Worm (Caenorhabditis elegans) whole organism, L3 larva: ENCODE measurements around the gene C02F5.2.

Experiments
- R02D3.7 ChIP-seq: fragments of 150-350 bp; optimal IDR thresholded peaks from 2 replicates; lab custom pipeline; 2014; ENCODE audit warnings: missing biosample characterization, missing genetic modification characterization
- ZK546.5 ChIP-seq: sonication (generic microtip); optimal IDR thresholded peaks from 2 replicates; lab custom pipeline; 2017; ENCODE audit warnings: missing biosample characterization, missing genetic modification characterization
- aly-2 ChIP-seq: fragments of 150-350 bp; optimal IDR thresholded peaks from 2 replicates; lab custom pipeline; 2014; ENCODE audit warnings: missing biosample characterization, missing genetic modification characterization
- ama-1 ChIP-seq: fragments of 150-350 bp; optimal IDR thresholded peaks from 2 replicates; lab custom pipeline; 2018
- ceh-16 ChIP-seq: sonication (generic microtip); optimal IDR thresholded peaks from 2 replicates; lab custom pipeline; 2017; ENCODE audit warnings: missing biosample characterization, missing genetic modification characterization
- ceh-28 ChIP-seq: fragments of 150-350 bp; optimal IDR thresholded peaks from 2 replicates; lab custom pipeline; 2014; ENCODE audit warnings: missing biosample characterization, missing genetic modification reagents, missing genetic modification characterization
- ceh-82 ChIP-seq: fragments of 150-350 bp; optimal IDR thresholded peaks from 2 replicates; lab custom pipeline; 2014; ENCODE audit warnings: missing biosample characterization, missing genetic modification characterization
- ceh-9 ChIP-seq: sonication (generic microtip); optimal IDR thresholded peaks from 2 replicates; lab custom pipeline; 2018; ENCODE audit warnings: missing biosample characterization, missing genetic modification characterization
- daf-12 ChIP-seq: fragments of 150-350 bp; optimal IDR thresholded peaks from 2 replicates; lab custom pipeline; 2014; ENCODE audit warnings: missing biosample characterization, missing genetic modification reagents, missing genetic modification characterization
- egl-27 ChIP-seq: sonication (generic microtip); optimal IDR thresholded peaks from 4 replicates; lab custom pipeline; 2017; ENCODE audit warnings: missing biosample characterization, missing genetic modification reagents, missing genetic modification characterization
- egl-5 ChIP-seq: fragments of 150-350 bp; optimal IDR thresholded peaks from 2 replicates; lab custom pipeline; 2017; ENCODE audit warnings: missing biosample characterization, missing genetic modification reagents, missing genetic modification characterization, inconsistent platforms
- elt-1 ChIP-seq: fragments of 150-350 bp; optimal IDR thresholded peaks from 2 replicates; lab custom pipeline; 2014; ENCODE audit warnings: missing biosample characterization, missing genetic modification characterization
- elt-2 ChIP-seq: sonication (generic microtip); optimal IDR thresholded peaks from 2 replicates; lab custom pipeline; 2016; ENCODE audit warnings: missing genetic modification reagents, mild to moderate bottlenecking, missing genetic modification characterization, missing compliant biosample characterization
- elt-3 ChIP-seq, 3 experiments: fragments of 150-350 bp in 1 of 3; sonication (generic microtip) in 2 of 3; optimal IDR thresholded peaks; 2 replicates in 2 of 3; 4 replicates in 1 of 3; lab custom pipeline; 2014 to 2017; ENCODE audit warnings: missing biosample characterization in 3 of 3, missing genetic modification characterization in 3 of 3
- eor-1 ChIP-seq, 2 experiments: fragments of 150-350 bp; optimal IDR thresholded peaks; 2 replicates each; lab custom pipeline; 2014 to 2018; ENCODE audit warnings: missing biosample characterization in 2 of 2, missing genetic modification characterization in 2 of 2
- fkh-10 ChIP-seq: sonication (generic microtip); optimal IDR thresholded peaks from 2 replicates; lab custom pipeline; 2017; ENCODE audit warnings: missing biosample characterization, missing genetic modification reagents, missing genetic modification characterization
- fkh-2 ChIP-seq: fragments of 150-350 bp; optimal IDR thresholded peaks from 2 replicates; lab custom pipeline; 2014; ENCODE audit warnings: missing biosample characterization, missing genetic modification reagents, missing genetic modification characterization
- fos-1 ChIP-seq: fragments of 150-350 bp; optimal IDR thresholded peaks from 2 replicates; lab custom pipeline; 2014; ENCODE audit warnings: missing biosample characterization, missing genetic modification characterization
- hmg-11 ChIP-seq: sonication (generic microtip); optimal IDR thresholded peaks from 2 replicates; lab custom pipeline; 2016; ENCODE audit warnings: missing genetic modification characterization, missing compliant biosample characterization
- jun-1 ChIP-seq: fragments of 150-350 bp; optimal IDR thresholded peaks from 2 replicates; lab custom pipeline; 2014; ENCODE audit warnings: missing biosample characterization, missing genetic modification reagents, missing genetic modification characterization
- lin-15B ChIP-seq: fragments of 150-350 bp; optimal IDR thresholded peaks from 2 replicates; lab custom pipeline; 2014; ENCODE audit warnings: missing biosample characterization, missing genetic modification characterization
- lin-39 ChIP-seq: fragments of 150-350 bp; optimal IDR thresholded peaks from 2 replicates; lab custom pipeline; 2018; ENCODE audit warnings: missing biosample characterization, missing genetic modification reagents, missing genetic modification characterization
- lsy-12 ChIP-seq: sonication (generic microtip); optimal IDR thresholded peaks from 2 replicates; lab custom pipeline; 2016; ENCODE audit warnings: mild to moderate bottlenecking, missing genetic modification characterization, missing compliant biosample characterization
- mdl-1 ChIP-seq: fragments of 150-350 bp; optimal IDR thresholded peaks from 2 replicates; lab custom pipeline; 2014; ENCODE audit warnings: missing biosample characterization, missing genetic modification characterization
- mml-1 ChIP-seq: fragments of 150-350 bp; sonication (generic microtip); optimal IDR thresholded peaks from 3 replicates; lab custom pipeline; 2014; ENCODE audit warnings: missing biosample characterization, missing genetic modification characterization
- nfya-1 ChIP-seq: sonication (generic microtip); optimal IDR thresholded peaks from 2 replicates; lab custom pipeline; 2017; ENCODE audit warnings: missing genetic modification characterization, mild to moderate bottlenecking, missing compliant biosample characterization, antibody characterized with exemption, moderate library complexity; ENCODE audit not compliant: insufficient read depth
- nhr-11 ChIP-seq: fragments of 150-350 bp; optimal IDR thresholded peaks from 2 replicates; lab custom pipeline; 2014; ENCODE audit warnings: missing biosample characterization, missing genetic modification characterization
- nhr-12 ChIP-seq: fragments of 150-350 bp; optimal IDR thresholded peaks from 2 replicates; lab custom pipeline; 2014; ENCODE audit warnings: missing biosample characterization, missing genetic modification characterization
- nhr-23 ChIP-seq: fragments of 150-350 bp; optimal IDR thresholded peaks from 2 replicates; lab custom pipeline; 2014; ENCODE audit warnings: missing biosample characterization, missing genetic modification reagents, missing genetic modification characterization
- nhr-237 ChIP-seq: fragments of 150-350 bp; optimal IDR thresholded peaks from 2 replicates; lab custom pipeline; 2014; ENCODE audit warnings: missing biosample characterization, missing genetic modification characterization
- nhr-25 ChIP-seq: sonication (generic microtip); optimal IDR thresholded peaks from 2 replicates; lab custom pipeline; 2017; ENCODE audit warnings: missing biosample characterization, missing genetic modification characterization
- nhr-28 ChIP-seq: fragments of 150-350 bp; optimal IDR thresholded peaks from 2 replicates; lab custom pipeline; 2014; ENCODE audit warnings: missing biosample characterization, missing genetic modification characterization
- nhr-43 ChIP-seq: sonication (generic microtip); optimal IDR thresholded peaks from 2 replicates; lab custom pipeline; 2016; ENCODE audit warnings: mild to moderate bottlenecking, missing genetic modification characterization, missing compliant biosample characterization; ENCODE audit not compliant: poor library complexity, severe bottlenecking
- nhr-67 ChIP-seq: fragments of 150-350 bp; optimal IDR thresholded peaks from 2 replicates; lab custom pipeline; 2014; ENCODE audit warnings: missing biosample characterization, missing genetic modification characterization
- nhr-76 ChIP-seq: fragments of 150-350 bp; sonication (generic microtip); optimal IDR thresholded peaks from 5 replicates; lab custom pipeline; 2014; ENCODE audit warnings: missing biosample characterization, missing genetic modification characterization
- nhr-77 ChIP-seq: fragments of 150-350 bp; optimal IDR thresholded peaks from 2 replicates; lab custom pipeline; 2014; ENCODE audit warnings: missing biosample characterization, missing genetic modification characterization
- pha-4 ChIP-seq: fragments of 150-350 bp; optimal IDR thresholded peaks from 2 replicates; lab custom pipeline; 2014; ENCODE audit warnings: missing biosample characterization, missing genetic modification reagents, missing genetic modification characterization
- pqm-1 ChIP-seq: fragments of 150-350 bp; optimal IDR thresholded peaks from 2 replicates; lab custom pipeline; 2017; ENCODE audit warnings: missing biosample characterization, missing genetic modification characterization, inconsistent platforms
- sea-2 ChIP-seq: fragments of 150-350 bp; sonication (generic microtip); optimal IDR thresholded peaks from 4 replicates; lab custom pipeline; 2014; ENCODE audit warnings: missing biosample characterization, missing genetic modification reagents, missing genetic modification characterization
- skn-1 ChIP-seq: fragments of 150-350 bp; optimal IDR thresholded peaks from 2 replicates; lab custom pipeline; 2014; ENCODE audit warnings: missing biosample characterization, missing genetic modification characterization
- snpc-4 ChIP-seq: fragments of 150-350 bp; optimal IDR thresholded peaks from 2 replicates; lab custom pipeline; 2014; ENCODE audit warnings: missing biosample characterization, missing genetic modification characterization
- tbx-2 ChIP-seq: sonication (generic microtip); optimal IDR thresholded peaks from 2 replicates; lab custom pipeline; 2016; ENCODE audit warnings: mild to moderate bottlenecking, missing genetic modification characterization, missing compliant biosample characterization
- unc-39 ChIP-seq: sonication (generic microtip); optimal IDR thresholded peaks from 4 replicates; lab custom pipeline; 2017; ENCODE audit warnings: missing biosample characterization, missing genetic modification characterization
- unc-62 ChIP-seq: fragments of 150-350 bp; sonication (generic microtip); optimal IDR thresholded peaks from 4 replicates; lab custom pipeline; 2014; ENCODE audit warnings: missing biosample characterization, missing genetic modification reagents, missing genetic modification characterization
- zag-1 ChIP-seq: fragments of 150-350 bp; optimal IDR thresholded peaks from 2 replicates; lab custom pipeline; 2014; ENCODE audit warnings: missing biosample characterization, missing genetic modification characterization
- ztf-11 ChIP-seq: fragments of 150-350 bp; optimal IDR thresholded peaks from 2 replicates; lab custom pipeline; 2014; ENCODE audit warnings: missing biosample characterization, missing genetic modification characterization
- ztf-4 ChIP-seq: fragments of 150-350 bp; optimal IDR thresholded peaks from 2 replicates; lab custom pipeline; 2014; ENCODE audit warnings: missing biosample characterization, missing genetic modification characterization

The C02F5.2 gene

ce11 chrIII:8227511-8227910 lies 21.9 kb upstream of the C02F5.2 start, which contains the start of gene fbxl-1:
Gene fbxl-1 (plus strand): TSS chrIII:8227830.
- TF ChIP-seq ceh-16 (tag; lab: Kevin White, UChicago) (no peak), lsy-12 (peak; percentile 74), aly-2 (tag; lab: Kevin White, UChicago) (no peak), elt-3 (tag; optimal IDR thresholded peaks at IDR 0.05; lab: Kevin White, UChicago) (no peak), ZK546.5 (no peak), pqm-1 (tag; lab: Kevin White, UChicago) (peak; percentile 55), elt-1 (peak; percentile 36), unc-39 (no peak), nhr-23 (peak; percentile 52), nhr-28 (no peak), nhr-25 (tag; lab: Kevin White, UChicago) (peak; percentile 26), lin-39 (tag; lab: Kevin White, UChicago) (peak; percentile 64), lin-15B (tag; lab: Kevin White, UChicago) (peak; percentile 73), mdl-1 (tag; lab: Kevin White, UChicago) (peak; percentile 59), sea-2 (GFP tag; lab: Kevin White, UChicago) (no peak), nhr-237 (tag; lab: Kevin White, UChicago) (no peak), pha-4 (peak; percentile 87), nhr-77 (tag; lab: Kevin White, UChicago) (no peak), R02D3.7 (tag; lab: Kevin White, UChicago) (peak; percentile 33), tbx-2 (peak; percentile 20), hmg-11 (tag; lab: Kevin White, UChicago) (peak; percentile 94), jun-1 (tag; lab: Kevin White, UChicago) (peak; percentile 93), fkh-2 (no peak), fkh-10 (GFP tag; lab: Kevin White, UChicago) (peak; percentile 47), egl-27 (tag; lab: Kevin White, UChicago) (no peak), zag-1 (tag; lab: Kevin White, UChicago) (no peak), nhr-67 (no peak), snpc-4 (tag; lab: Kevin White, UChicago) (peak; percentile 64), nhr-12 (tag; lab: Kevin White, UChicago) (no peak), mml-1 (tag; lab: Kevin White, UChicago) (no peak), nhr-11 (no peak), egl-5 (tag; lab: Kevin White, UChicago) (peak; percentile 84), eor-1 (tag; optimal IDR thresholded peaks at IDR 0.05; lab: Kevin White, UChicago) (no peak), elt-2 (tag; lab: Kevin White, UChicago) (peak; percentile 66), nhr-43 (peak; percentile 63), unc-62 (peak; percentile 38), daf-12 (no peak), ztf-4 (tag; lab: Kevin White, UChicago) (peak; percentile 12), nhr-76 (tag; lab: Kevin White, UChicago) (no peak), skn-1 (tag; lab: Kevin White, UChicago) (no peak), ceh-9 (tag; lab: Kevin White, UChicago) (no peak), ceh-28 (peak; percentile 33), ama-1 (lab: Kevin White, UChicago) (no peak), fos-1 (tag; lab: Kevin White, UChicago) (no peak), nfya-1 (peak; percentile 92), ceh-82 (tag; lab: Kevin White, UChicago) (no peak), ztf-11 (tag; lab: Kevin White, UChicago) (no peak)

- TF ChIP-seq nhr-25 (tag; lab: Kevin White, UChicago) (peak; percentile 48), nhr-43 (no peak), egl-5 (tag; lab: Kevin White, UChicago) (peak; percentile 25), nhr-23 (peak; percentile 2)
Measured at ce11 chrIII:8228916-8229315, 20.5 kb upstream of the C02F5.2 start.
